Worm (Caenorhabditis elegans) whole organism, early embryonic: ENCODE measurements around the gene R07C3.3.
A peak's percentile ranks its signal among the peaks of the same experiment; 100 is the strongest.
"Not testable (repeated sequence)": the region's sequence is repeated elsewhere in the genome, so short reads cannot be mapped to it uniquely, and the experiment has no call there.

Source experiments
- B0310.2 ChIP-seq: sonication (generic microtip); optimal IDR thresholded peaks from 2 replicates; lab custom pipeline; 2016; ENCODE audit warnings: mild to moderate bottlenecking, missing genetic modification characterization, missing compliant biosample characterization
- F13C5.2 ChIP-seq: sonication (generic microtip); optimal IDR thresholded peaks from 2 replicates; lab custom pipeline; 2017; ENCODE audit warnings: mild to moderate bottlenecking, missing genetic modification characterization, inconsistent platforms, missing compliant biosample characterization
- aly-1 ChIP-seq: sonication (generic microtip); optimal IDR thresholded peaks from 2 replicates; lab custom pipeline; 2016; ENCODE audit warnings: missing genetic modification characterization, missing compliant biosample characterization
- ama-1 ChIP-seq: fragments of 150-350 bp; optimal IDR thresholded peaks from 2 replicates; lab custom pipeline; 2014
- ceh-13 ChIP-seq: fragments of 200-800 bp; sonication (Bioruptor generic); optimal IDR thresholded peaks from 2 replicates; lab custom pipeline; 2018; ENCODE audit warnings: mild to moderate bottlenecking, missing genetic modification characterization, missing compliant biosample characterization
- ceh-36 ChIP-seq: sonication (generic microtip); optimal IDR thresholded peaks from 2 replicates; lab custom pipeline; 2016; ENCODE audit warnings: missing genetic modification characterization, inconsistent platforms, missing compliant biosample characterization
- ets-7 ChIP-seq: sonication (generic microtip); optimal IDR thresholded peaks from 2 replicates; lab custom pipeline; 2016; ENCODE audit warnings: missing genotype, missing genetic modification characterization, missing compliant biosample characterization
- flt-1 ChIP-seq: fragments of 200-800 bp; sonication (Bioruptor generic); IDR thresholded peaks from 2 replicates; pipeline ENCODE4 v1.3.6; 2022; ENCODE audit warnings: missing genetic modification characterization, missing compliant biosample characterization
- hmbx-1 ChIP-seq: sonication (generic microtip); optimal IDR thresholded peaks from 2 replicates; lab custom pipeline; 2016; ENCODE audit warnings: mild to moderate bottlenecking, missing genetic modification characterization, missing compliant biosample characterization
- hmg-4 ChIP-seq: fragments of 200-800 bp; sonication (Bioruptor generic); optimal IDR thresholded peaks from 2 replicates; lab custom pipeline; 2018; ENCODE audit warnings: mild to moderate bottlenecking, missing genetic modification characterization, missing compliant biosample characterization
- hnd-1 ChIP-seq: sonication (generic microtip); optimal IDR thresholded peaks from 2 replicates; lab custom pipeline; 2016; ENCODE audit warnings: missing genetic modification characterization, missing compliant biosample characterization
- pes-1 ChIP-seq: fragments of 200-800 bp; sonication (Bioruptor generic); IDR thresholded peaks from 2 replicates; pipeline ENCODE4 v1.3.6; 2022; ENCODE audit warnings: missing genetic modification reagents, missing genetic modification characterization, missing compliant biosample characterization
- scrt-1 ChIP-seq: fragments of 200-800 bp; sonication (Bioruptor generic); IDR thresholded peaks from 2 replicates; pipeline ENCODE4 v1.3.6; 2022; ENCODE audit warnings: missing genetic modification characterization, missing compliant biosample characterization
- sea-1 ChIP-seq: fragments of 200-800 bp; sonication (Bioruptor generic); conservative IDR thresholded peaks from 2 replicates; pipeline ENCODE4 v1.3.6; 2022; ENCODE audit warnings: missing genetic modification characterization, missing compliant biosample characterization
- tbx-11 ChIP-seq: fragments of 200-800 bp; sonication (Bioruptor generic); IDR thresholded peaks from 2 replicates; pipeline ENCODE4 v1.3.6; 2022; ENCODE audit warnings: missing genetic modification characterization, missing compliant biosample characterization
- tbx-37 ChIP-seq: fragments of 200-800 bp; sonication (Bioruptor generic); conservative IDR thresholded peaks from 2 replicates; pipeline ENCODE4 v1.3.6; 2022; ENCODE audit warnings: missing genetic modification reagents, missing genetic modification characterization, missing compliant biosample characterization
- tra-4 ChIP-seq: sonication (generic microtip); optimal IDR thresholded peaks from 2 replicates; lab custom pipeline; 2017; ENCODE audit warnings: missing genetic modification characterization, missing compliant biosample characterization

The R07C3.3 gene

ce11 chrII:960218-960617 is 21.6 kb downstream of the R07C3.3 start, which contains the start of the genes C32B5.18 and C32B5.7:
Gene C32B5.18, plus strand, starts transcription at chrII:960518.
Gene C32B5.7, plus strand, starts transcription at chrII:960528.
- TF ChIP-seq ceh-13 (GFP tag; lab: Kevin White, UChicago) (no peak), hmg-4 (GFP tag; lab: Kevin White, UChicago) (peak; percentile 6)

- TF ChIP-seq tra-4 = no peak
- TF ChIP-seq flt-1 (GFP tag; lab: Robert Waterston, UW) = no peak
- no peak for TF ChIP-seq hnd-1
- no peak for TF ChIP-seq pes-1 (GFP tag; lab: Robert Waterston, UW)
- no peak for TF ChIP-seq tbx-11 (GFP tag; lab: Robert Waterston, UW)
- TF ChIP-seq B0310.2 (tag; lab: Kevin White, UChicago) = no peak
- no peak for TF ChIP-seq hmbx-1 (tag; lab: Kevin White, UChicago)
These were observed 23.3 kb downstream of the R07C3.3 start, which contains the start of gene C32B5.13 for ce11 chrII:961961-962360. Gene C32B5.13, minus strand, starts transcription at chrII:962061.

ce11 chrII:966962-967361 is 28.3 kb downstream of the R07C3.3 start, which contains the start of gene fbxc-18:
Gene fbxc-18, minus strand, starts transcription at chrII:967062.
- not testable (repeated sequence) for TF ChIP-seq ceh-13 (GFP tag; lab: Kevin White, UChicago); tbx-11 (GFP tag; lab: Robert Waterston, UW); hmbx-1 (tag; lab: Kevin White, UChicago)

- not testable (repeated sequence) for TF ChIP-seq F13C5.2 (tag; lab: Kevin White, UChicago); ama-1 (lab: Kevin White, UChicago); ceh-13 (GFP tag; lab: Kevin White, UChicago)
These were observed 29.5 kb downstream of the R07C3.3 start, which contains the start of gene C32B5.6 for ce11 chrII:968106-968505. Gene C32B5.6, plus strand, starts transcription at chrII:968406.

- TF ChIP-seq hmbx-1 (tag; lab: Kevin White, UChicago) (no peak), tbx-11 (GFP tag; lab: Robert Waterston, UW) (no peak), tra-4 (no peak), hnd-1 (no peak), pes-1 (GFP tag; lab: Robert Waterston, UW) (no peak), flt-1 (GFP tag; lab: Robert Waterston, UW) (no peak), tbx-37 (no peak), aly-1 (tag; lab: Kevin White, UChicago) (no peak), scrt-1 (no peak), B0310.2 (tag; lab: Kevin White, UChicago) (no peak), ets-7 (tag; lab: Kevin White, UChicago) (no peak), ceh-36 (no peak), sea-1 (GFP tag; lab: Robert Waterston, UW) (no peak), F13C5.2 (tag; lab: Kevin White, UChicago) (no peak), hmg-4 (GFP tag; lab: Kevin White, UChicago) (no peak)
These were observed 34.2 kb downstream of the R07C3.3 start, which contains the start of gene C32B5.15 for ce11 chrII:972850-973249. Gene C32B5.15, minus strand, starts transcription at chrII:972950.

ce11 chrII:973999-974398 is 35.4 kb downstream of the R07C3.3 start, which contains the start of gene fbxc-14:
Gene fbxc-14, plus strand, starts transcription at chrII:974299.
- no peak for TF ChIP-seq ceh-36
- no peak for TF ChIP-seq pes-1 (GFP tag; lab: Robert Waterston, UW)
- TF ChIP-seq ceh-13 (GFP tag; lab: Kevin White, UChicago) = no peak
- no peak for TF ChIP-seq tbx-37
- TF ChIP-seq tbx-11 (GFP tag; lab: Robert Waterston, UW) = no peak
- TF ChIP-seq aly-1 (tag; lab: Kevin White, UChicago) = no peak
- TF ChIP-seq scrt-1 = no peak
- TF ChIP-seq B0310.2 (tag; lab: Kevin White, UChicago) = no peak
- TF ChIP-seq F13C5.2 (tag; lab: Kevin White, UChicago) = no peak
- no peak for TF ChIP-seq hmg-4 (GFP tag; lab: Kevin White, UChicago)
- TF ChIP-seq sea-1 (GFP tag; lab: Robert Waterston, UW) = no peak
- no peak for TF ChIP-seq hmbx-1 (tag; lab: Kevin White, UChicago)

- TF ChIP-seq ets-7 (tag; lab: Kevin White, UChicago) (no peak), ceh-36 (no peak), scrt-1 (no peak), hmbx-1 (tag; lab: Kevin White, UChicago) (no peak), hnd-1 (no peak), hmg-4 (GFP tag; lab: Kevin White, UChicago) (no peak), B0310.2 (tag; lab: Kevin White, UChicago) (no peak), aly-1 (tag; lab: Kevin White, UChicago) (no peak), tbx-37 (no peak), flt-1 (GFP tag; lab: Robert Waterston, UW) (no peak), tra-4 (no peak), sea-1 (GFP tag; lab: Robert Waterston, UW) (no peak), ceh-13 (GFP tag; lab: Kevin White, UChicago) (no peak)
These were observed 40.5 kb downstream of the R07C3.3 start, which contains the start of the genes fbxc-17 and fbxc-15 for ce11 chrII:979135-979534. Gene fbxc-17, minus strand, starts transcription at chrII:979235. Gene fbxc-15, plus strand, starts transcription at chrII:979423.

- no peak for TF ChIP-seq tbx-37
- TF ChIP-seq tbx-11 (GFP tag; lab: Robert Waterston, UW) = no peak
- TF ChIP-seq scrt-1 = no peak
- no peak for TF ChIP-seq pes-1 (GFP tag; lab: Robert Waterston, UW)
- no peak for TF ChIP-seq tra-4
- TF ChIP-seq hmbx-1 (tag; lab: Kevin White, UChicago) = no peak
- no peak for TF ChIP-seq hnd-1
- no peak for TF ChIP-seq F13C5.2 (tag; lab: Kevin White, UChicago)
- TF ChIP-seq flt-1 (GFP tag; lab: Robert Waterston, UW) = no peak
- no peak for TF ChIP-seq ceh-36
- TF ChIP-seq sea-1 (GFP tag; lab: Robert Waterston, UW) = no peak
- no peak for TF ChIP-seq B0310.2 (tag; lab: Kevin White, UChicago)
- no peak for TF ChIP-seq aly-1 (tag; lab: Kevin White, UChicago)
- TF ChIP-seq ama-1 (lab: Kevin White, UChicago) = no peak
- TF ChIP-seq hmg-4 (GFP tag; lab: Kevin White, UChicago) = no peak
- TF ChIP-seq ceh-13 (GFP tag; lab: Kevin White, UChicago) = no peak
- no peak for TF ChIP-seq ets-7 (tag; lab: Kevin White, UChicago)
These were observed 44.2 kb downstream of the R07C3.3 start, which contains the start of gene srh-274 for ce11 chrII:982842-983241. Gene srh-274, plus strand, starts transcription at chrII:983142.
